Worm (Caenorhabditis elegans): ENCODE measurements around the gene cyn-7.

The cyn-7 gene

DNA sequence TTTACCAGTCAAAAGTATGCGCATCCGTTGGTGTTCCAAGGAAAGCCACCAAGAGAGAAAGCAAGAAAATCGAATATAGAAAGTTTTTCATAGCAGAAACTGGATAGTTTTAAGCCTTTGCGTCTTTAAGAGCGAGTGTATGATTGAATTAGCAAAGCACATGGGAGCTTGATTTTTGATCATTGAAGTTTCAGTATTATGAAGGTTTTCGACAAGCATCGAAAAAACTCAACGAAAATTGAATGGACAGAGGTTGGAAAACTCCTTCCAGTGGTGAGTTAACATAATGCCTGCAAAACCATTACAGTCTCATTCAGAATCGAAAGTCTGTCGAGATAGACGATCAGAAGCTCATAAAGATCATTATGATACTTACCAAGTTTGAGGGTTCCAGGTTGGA lies 6.7 kb upstream of the cyn-7 start, which contains the start of gene Y75B12B.13:
Gene Y75B12B.13 (minus strand): TSS at position 101 of the 400 bp plus-strand sequence.
- TF ChIP-seq lin-15B (tag; optimal IDR thresholded peaks at IDR 0.05) (no peak), lin-39 (tag; optimal IDR thresholded peaks at IDR 0.05) (no peak), elt-3 (tag; optimal IDR thresholded peaks at IDR 0.05) (no peak), nhr-77 (tag; optimal IDR thresholded peaks at IDR 0.05) (no peak), ceh-82 (tag; optimal IDR thresholded peaks at IDR 0.05) (no peak), nhr-12 (tag; optimal IDR thresholded peaks at IDR 0.05) (no peak), skn-1 (tag; optimal IDR thresholded peaks at IDR 0.05) (no peak)

DNA sequence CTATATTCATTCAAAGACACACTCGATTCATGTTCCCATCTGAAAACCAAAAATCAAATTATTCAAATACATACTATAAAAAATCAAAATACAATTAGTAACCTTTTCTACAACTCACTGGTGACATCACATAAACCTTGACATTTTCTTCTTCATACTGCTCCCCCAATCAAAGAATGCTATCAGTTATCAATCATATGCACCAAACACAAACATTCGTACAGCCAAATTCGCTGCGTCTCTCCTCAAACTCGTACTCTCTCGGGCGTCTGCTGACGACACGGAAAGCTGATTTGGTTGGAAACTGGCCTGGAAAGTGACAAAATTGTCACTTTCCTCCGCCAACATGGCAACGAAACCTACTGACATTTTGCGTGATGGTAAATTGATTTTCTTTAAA lies 5.2 kb upstream of the cyn-7 start, which contains the start of gene plc-2:
Gene plc-2 (plus strand): TSS at position 196 of the 400 bp plus-strand sequence.
- peak; percentile 82 for TF ChIP-seq elt-2 (tag; optimal IDR thresholded peaks at IDR 0.05)
- peak; percentile 78 for TF ChIP-seq pqm-1 (tag; optimal IDR thresholded peaks at IDR 0.05)
- peak; percentile 47 for TF ChIP-seq jun-1 (tag; optimal IDR thresholded peaks at IDR 0.05)
- no peak for TF ChIP-seq mml-1 (tag; optimal IDR thresholded peaks at IDR 0.05)
- no peak for TF ChIP-seq mdl-1 (tag; optimal IDR thresholded peaks at IDR 0.05)
- TF ChIP-seq pha-4 (tag; optimal IDR thresholded peaks at IDR 0.05) = peak; percentile 44

- no peak for TF ChIP-seq R02D3.7 (tag; optimal IDR thresholded peaks at IDR 0.05)
- no peak for TF ChIP-seq mdl-1 (tag; optimal IDR thresholded peaks at IDR 0.05)
- TF ChIP-seq ceh-9 (tag; optimal IDR thresholded peaks at IDR 0.05) = no peak
- no peak for TF ChIP-seq fos-1 (tag; optimal IDR thresholded peaks at IDR 0.05)
- no peak for TF ChIP-seq unc-62 (GFP tag; optimal IDR thresholded peaks at IDR 0.05)
- no peak for TF ChIP-seq pqm-1 (tag; optimal IDR thresholded peaks at IDR 0.05)
- no peak for TF ChIP-seq mml-1 (tag; optimal IDR thresholded peaks at IDR 0.05)
- no peak for TF ChIP-seq ztf-11 (tag; optimal IDR thresholded peaks at IDR 0.05)
- no peak for TF ChIP-seq nhr-12 (tag; optimal IDR thresholded peaks at IDR 0.05)
- no peak for TF ChIP-seq ceh-82 (tag; optimal IDR thresholded peaks at IDR 0.05)
- no peak for TF ChIP-seq egl-5 (tag; optimal IDR thresholded peaks at IDR 0.05)
- no peak for TF ChIP-seq lin-15B (tag; optimal IDR thresholded peaks at IDR 0.05)
- no peak for TF ChIP-seq nhr-77 (tag; optimal IDR thresholded peaks at IDR 0.05)
- TF ChIP-seq lsy-12 (tag; optimal IDR thresholded peaks at IDR 0.05) = no peak
These were observed 4.8 kb upstream of the cyn-7 start for ce11 chrV:15191971-15192370.

ce11 chrV:15190903-15191302 lies 3.7 kb upstream of the cyn-7 start, which contains the start of gene Y75B12B.11:
Y75B12B.11 (plus strand) TSS chrV:15191296.
- no peak for TF ChIP-seq nhr-11 (tag; optimal IDR thresholded peaks at IDR 0.05)
- peak; percentile 71 for TF ChIP-seq nfya-1 (tag; optimal IDR thresholded peaks at IDR 0.05; ENCODE audit: insufficient read depth)
- peak; percentile 54 for TF ChIP-seq lin-15B (tag; optimal IDR thresholded peaks at IDR 0.05)
- TF ChIP-seq zag-1 (tag; optimal IDR thresholded peaks at IDR 0.05) = no peak
- no peak for TF ChIP-seq unc-39 (tag; optimal IDR thresholded peaks at IDR 0.05)
- no peak for TF ChIP-seq ceh-28 (tag; optimal IDR thresholded peaks at IDR 0.05)
- TF ChIP-seq nhr-43 (tag; optimal IDR thresholded peaks at IDR 0.05; ENCODE audit: poor library complexity, severe bottlenecking) = peak; percentile 75
- peak; percentile 94 for TF ChIP-seq ama-1 (optimal IDR thresholded peaks at IDR 0.05)
- TF ChIP-seq skn-1 (tag; optimal IDR thresholded peaks at IDR 0.05) = peak; percentile 81
- peak; percentile 74 for TF ChIP-seq pha-4 (tag; optimal IDR thresholded peaks at IDR 0.05)
- no peak for TF ChIP-seq elt-1 (tag; optimal IDR thresholded peaks at IDR 0.05)
- TF ChIP-seq mml-1 (tag; optimal IDR thresholded peaks at IDR 0.05) = no peak
- TF ChIP-seq aly-2 (tag; optimal IDR thresholded peaks at IDR 0.05) = peak; percentile 45
- peak; percentile 76 for TF ChIP-seq hmg-11 (tag; optimal IDR thresholded peaks at IDR 0.05)
- TF ChIP-seq ztf-4 (tag; optimal IDR thresholded peaks at IDR 0.05) = peak; percentile 72
- no peak for TF ChIP-seq nhr-12 (tag; optimal IDR thresholded peaks at IDR 0.05)
- TF ChIP-seq ztf-11 (tag; optimal IDR thresholded peaks at IDR 0.05) = no peak
- peak; percentile 40 for TF ChIP-seq jun-1 (tag; optimal IDR thresholded peaks at IDR 0.05)
- no peak for TF ChIP-seq ZK546.5 (tag; optimal IDR thresholded peaks at IDR 0.05)
- TF ChIP-seq sea-2 (GFP tag; optimal IDR thresholded peaks at IDR 0.05) = no peak
- peak; percentile 76 for TF ChIP-seq lin-39 (tag; optimal IDR thresholded peaks at IDR 0.05)
- peak; percentile 42 for TF ChIP-seq pqm-1 (tag; optimal IDR thresholded peaks at IDR 0.05)
- TF ChIP-seq elt-2 (tag; optimal IDR thresholded peaks at IDR 0.05) = peak; percentile 69
- no peak for TF ChIP-seq fkh-2 (tag; optimal IDR thresholded peaks at IDR 0.05)
- peak; percentile 61 for TF ChIP-seq fos-1 (tag; optimal IDR thresholded peaks at IDR 0.05)
- TF ChIP-seq nhr-25 (tag; optimal IDR thresholded peaks at IDR 0.05) = peak; percentile 84
- no peak for TF ChIP-seq nhr-28 (tag; optimal IDR thresholded peaks at IDR 0.05)
- no peak for TF ChIP-seq eor-1 (tag; optimal IDR thresholded peaks at IDR 0.05)
- no peak for TF ChIP-seq mdl-1 (tag; optimal IDR thresholded peaks at IDR 0.05)
- TF ChIP-seq nhr-67 (tag; optimal IDR thresholded peaks at IDR 0.05) = no peak
- TF ChIP-seq nhr-76 (tag; optimal IDR thresholded peaks at IDR 0.05) = no peak
- peak; percentile 82 for TF ChIP-seq tbx-2 (tag; optimal IDR thresholded peaks at IDR 0.05)
- TF ChIP-seq ceh-9 (tag; optimal IDR thresholded peaks at IDR 0.05) = no peak
- TF ChIP-seq ceh-16 (tag; optimal IDR thresholded peaks at IDR 0.05) = no peak
- peak; percentile 87 for TF ChIP-seq lsy-12 (tag; optimal IDR thresholded peaks at IDR 0.05)
- TF ChIP-seq ceh-82 (tag; optimal IDR thresholded peaks at IDR 0.05) = peak; percentile 10
- no peak for TF ChIP-seq egl-27 (tag; optimal IDR thresholded peaks at IDR 0.05)
- TF ChIP-seq daf-12 (tag; optimal IDR thresholded peaks at IDR 0.05) = no peak
- no peak for TF ChIP-seq snpc-4 (tag; optimal IDR thresholded peaks at IDR 0.05)
- TF ChIP-seq unc-62 (GFP tag; optimal IDR thresholded peaks at IDR 0.05) = no peak
- TF ChIP-seq nhr-77 (tag; optimal IDR thresholded peaks at IDR 0.05) = peak; percentile 34
- TF ChIP-seq egl-5 (tag; optimal IDR thresholded peaks at IDR 0.05) = no peak
- TF ChIP-seq R02D3.7 (tag; optimal IDR thresholded peaks at IDR 0.05) = no peak
- TF ChIP-seq elt-3 (tag; optimal IDR thresholded peaks at IDR 0.05) = no peak
